ENCODE assay signal across 5 fruit fly cellular contexts in genomic region chrX:15069417-15069896, dm6.
TF ChIP-seq lines count a peak whose summit lies in the region.

No protein-coding gene starts in this region.

- no peak for TF ChIP-seq CTCF in whole organism, embryonic (GFP tag; optimal IDR thresholded peaks at IDR 0.05; lab: Kevin White, UChicago)

TF ChIP-seq in whole organism, adult, 20 proteins besides CTCF, POLR2A, EP300 and RAD21 (continues in another document):
- peak; percentile 88 for TF ChIP-seq CG33017 (tag; optimal IDR thresholded peaks at IDR 0.05; lab: Kevin White, UChicago)
- TF ChIP-seq CG5204 (GFP tag; optimal IDR thresholded peaks at IDR 0.05; lab: Kevin White, UChicago), result peak; percentile 66
- peak; percentile 82 for TF ChIP-seq pad (GFP tag; optimal IDR thresholded peaks at IDR 0.05; lab: Kevin White, UChicago)
- TF ChIP-seq cic (GFP tag; optimal IDR thresholded peaks at IDR 0.05; lab: Kevin White, UChicago), result peak; percentile 96
- TF ChIP-seq CG7045 (GFP tag; optimal IDR thresholded peaks at IDR 0.05; lab: Kevin White, UChicago), result peak; percentile 89
- peak; percentile 95 for TF ChIP-seq kay (GFP tag; lab: Kevin White, UChicago; ENCODE audit: borderline replicate concordance)
- TF ChIP-seq Clk (GFP tag; optimal IDR thresholded peaks at IDR 0.05; lab: Kevin White, UChicago), result peak; percentile 71
- TF ChIP-seq Crg-1 (GFP tag; optimal IDR thresholded peaks at IDR 0.05; lab: Kevin White, UChicago), result peak; percentile 88
- TF ChIP-seq CG12768 (GFP tag; optimal IDR thresholded peaks at IDR 0.05; lab: Kevin White, UChicago), result peak; percentile 98
- peak; percentile 91 for TF ChIP-seq CG14711 (tag; optimal IDR thresholded peaks at IDR 0.05; lab: Kevin White, UChicago)
- peak; percentile 80 for TF ChIP-seq CG1620 (GFP tag; optimal IDR thresholded peaks at IDR 0.05; lab: Kevin White, UChicago)
- TF ChIP-seq bab1 (GFP tag; optimal IDR thresholded peaks at IDR 0.05; lab: Kevin White, UChicago), result peak; percentile 98
- TF ChIP-seq Hr96 (GFP tag; optimal IDR thresholded peaks at IDR 0.05; lab: Kevin White, UChicago), result peak; percentile 83
- no peak for TF ChIP-seq cnc (optimal IDR thresholded peaks at IDR 0.05; lab: Kevin White, UChicago)
- TF ChIP-seq CG7101 (tag; optimal IDR thresholded peaks at IDR 0.05; lab: Kevin White, UChicago), result peak; percentile 95
- peak; percentile 84 for TF ChIP-seq Mnt (GFP tag; optimal IDR thresholded peaks at IDR 0.05; lab: Kevin White, UChicago)
- peak; percentile 75 for TF ChIP-seq ovo (GFP tag; optimal IDR thresholded peaks at IDR 0.05; lab: Kevin White, UChicago)
- TF ChIP-seq toe (GFP tag; optimal IDR thresholded peaks at IDR 0.05; lab: Kevin White, UChicago), result peak; percentile 64

TF ChIP-seq in whole organism, embryonic, 481 proteins besides CTCF, POLR2A, EP300 and RAD21:
- TF ChIP-seq bsh (GFP tag; optimal IDR thresholded peaks at IDR 0.05; lab: Kevin White, UChicago) (peak in 1 of 2 experiments; percentile 99), CG2120 (GFP tag; optimal IDR thresholded peaks at IDR 0.05; lab: Kevin White, UChicago) (no peak), nom (GFP tag; optimal IDR thresholded peaks at IDR 0.05; lab: Kevin White, UChicago) (peak; percentile 100), hbn (GFP tag; IDR thresholded peaks at IDR 0.05; lab: Robert Waterston, UW; ENCODE audit: partially characterized antibody) (no peak), sens (GFP tag; lab: Kevin White, UChicago) (peak; percentile 66), Med (GFP tag; lab: Kevin White, UChicago) (peak; percentile 17), crol (GFP tag; IDR thresholded peaks at IDR 0.05; lab: Robert Waterston, UW) (peak; percentile 57; the same call in 1 of the 2 replicates), Drgx (GFP tag; IDR thresholded peaks at IDR 0.05; lab: Robert Waterston, UW) (peak; percentile 84), Hmr (GFP tag; optimal IDR thresholded peaks at IDR 0.05; lab: Kevin White, UChicago) (peak; percentile 16)
TF ChIP-seq in whole organism, embryonic: peak in this region for 7.

TF ChIP-seq in whole organism, prepupa, 60 proteins besides CTCF, POLR2A, EP300 and RAD21 (continues in another document):
- peak; percentile 75 for TF ChIP-seq acj6 (GFP tag; optimal IDR thresholded peaks at IDR 0.05; lab: Kevin White, UChicago)
- peak; percentile 100 for TF ChIP-seq CG9139 (GFP tag; optimal IDR thresholded peaks at IDR 0.05; lab: Kevin White, UChicago)
- peak; percentile 92 for TF ChIP-seq Lpt (GFP tag; optimal IDR thresholded peaks at IDR 0.05; lab: Kevin White, UChicago)
- peak; percentile 95 for TF ChIP-seq CG16779 (tag; optimal IDR thresholded peaks at IDR 0.05; lab: Kevin White, UChicago)
- no peak for TF ChIP-seq fkh (GFP tag; optimal IDR thresholded peaks at IDR 0.05; lab: Kevin White, UChicago)
- TF ChIP-seq CG10669 (GFP tag; optimal IDR thresholded peaks at IDR 0.05; lab: Kevin White, UChicago), result peak; percentile 98
- TF ChIP-seq topi (GFP tag; optimal IDR thresholded peaks at IDR 0.05; lab: Kevin White, UChicago), result peak; percentile 82
- no peak for TF ChIP-seq CG31627 (GFP tag; optimal IDR thresholded peaks at IDR 0.05; lab: Kevin White, UChicago)
- TF ChIP-seq Eip78C (GFP tag; lab: Kevin White, UChicago), result peak; percentile 91
- TF ChIP-seq fd59A (GFP tag; optimal IDR thresholded peaks at IDR 0.05; lab: Kevin White, UChicago), result peak; percentile 91
- TF ChIP-seq CG6808 (GFP tag; optimal IDR thresholded peaks at IDR 0.05; lab: Kevin White, UChicago), result peak; percentile 99
- peak; percentile 87 for TF ChIP-seq Eip75B (GFP tag; optimal IDR thresholded peaks at IDR 0.05; lab: Kevin White, UChicago)
- TF ChIP-seq CG8119 (GFP tag; IDR thresholded peaks at IDR 0.05; lab: Robert Waterston, UW), result peak; percentile 91
- peak; percentile 74 for TF ChIP-seq Gug (GFP tag; IDR thresholded peaks at IDR 0.05; lab: Robert Waterston, UW)
- peak; percentile 35 for TF ChIP-seq Eip93F (GFP tag; optimal IDR thresholded peaks at IDR 0.05; lab: Kevin White, UChicago)
- no peak for TF ChIP-seq CG11902 (GFP tag; optimal IDR thresholded peaks at IDR 0.05; lab: Kevin White, UChicago)
- peak; percentile 98 for TF ChIP-seq CG1621 (tag; optimal IDR thresholded peaks at IDR 0.05; lab: Kevin White, UChicago)
- peak; percentile 81 for TF ChIP-seq dsx (GFP tag; optimal IDR thresholded peaks at IDR 0.05; lab: Kevin White, UChicago; ENCODE audit: poor library complexity, severe bottlenecking)
- TF ChIP-seq CG3032 (tag; optimal IDR thresholded peaks at IDR 0.05; lab: Kevin White, UChicago), result peak; percentile 85
- TF ChIP-seq vri (GFP tag; optimal IDR thresholded peaks at IDR 0.05; lab: Kevin White, UChicago), result peak; percentile 57
- peak; percentile 74 for TF ChIP-seq CG6792 (GFP tag; optimal IDR thresholded peaks at IDR 0.05; lab: Kevin White, UChicago)
- peak; percentile 94 for TF ChIP-seq Ets96B (tag; optimal IDR thresholded peaks at IDR 0.05; lab: Kevin White, UChicago)

TF ChIP-seq in whole organism, pupa, 21 proteins besides CTCF, POLR2A, EP300 and RAD21:
- TF ChIP-seq CG8301 (tag; optimal IDR thresholded peaks at IDR 0.05; lab: Kevin White, UChicago) (peak; percentile 89), Ets98B (GFP tag; IDR thresholded peaks at IDR 0.05; lab: Robert Waterston, UW) (peak; percentile 90), Pif1B (GFP tag; optimal IDR thresholded peaks at IDR 0.05; lab: Kevin White, UChicago) (peak; percentile 90), CG8159 (tag; optimal IDR thresholded peaks at IDR 0.05; lab: Kevin White, UChicago) (peak; percentile 93), CG15710 (tag; optimal IDR thresholded peaks at IDR 0.05; lab: Kevin White, UChicago) (peak; percentile 96), EcR (GFP tag; optimal IDR thresholded peaks at IDR 0.05; lab: Kevin White, UChicago) (peak; percentile 77), CG10348 (GFP tag; IDR thresholded peaks at IDR 0.05; lab: Robert Waterston, UW) (no peak), D1 (tag; optimal IDR thresholded peaks at IDR 0.05; lab: Kevin White, UChicago) (peak; percentile 44), CG12605 (GFP tag; IDR thresholded peaks at IDR 0.05; lab: Robert Waterston, UW) (peak; percentile 94), CG13204 (GFP tag; optimal IDR thresholded peaks at IDR 0.05; lab: Kevin White, UChicago) (peak; percentile 100), rn (GFP tag; IDR thresholded peaks at IDR 0.05; lab: Robert Waterston, UW) (peak; percentile 64; the same call in 1 of the 2 replicates), CG4496 (GFP tag; IDR thresholded peaks at IDR 0.05; lab: Robert Waterston, UW) (peak; percentile 95), Pif1A (GFP tag; optimal IDR thresholded peaks at IDR 0.05; lab: Kevin White, UChicago) (peak; percentile 85), fd96Ca (GFP tag; IDR thresholded peaks at IDR 0.05; lab: Robert Waterston, UW) (peak; percentile 90), CG14655 (GFP tag; optimal IDR thresholded peaks at IDR 0.05; lab: Kevin White, UChicago) (peak; percentile 96), CG9948 (tag; optimal IDR thresholded peaks at IDR 0.05; lab: Kevin White, UChicago) (peak; percentile 88), gl (tag; optimal IDR thresholded peaks at IDR 0.05; lab: Kevin White, UChicago) (peak; percentile 100), CG32121 (GFP tag; IDR thresholded peaks at IDR 0.05; lab: Robert Waterston, UW) (peak; percentile 83), Snoo (tag; optimal IDR thresholded peaks at IDR 0.05; lab: Kevin White, UChicago) (peak; percentile 59), CG34367 (tag; optimal IDR thresholded peaks at IDR 0.05; lab: Kevin White, UChicago) (peak; percentile 98), CG17806 (tag; optimal IDR thresholded peaks at IDR 0.05; lab: Kevin White, UChicago) (peak; percentile 93)

TF ChIP-seq in whole organism, wandering third instar larva, 38 proteins besides CTCF, POLR2A, EP300 and RAD21 (continues in another document):
- TF ChIP-seq fru (GFP tag; optimal IDR thresholded peaks at IDR 0.05; lab: Kevin White, UChicago) (peak; percentile 59), Hr78 (GFP tag; optimal IDR thresholded peaks at IDR 0.05; lab: Kevin White, UChicago) (no peak), woc (GFP tag; optimal IDR thresholded peaks at IDR 0.05; lab: Kevin White, UChicago) (no peak), Myc (optimal IDR thresholded peaks at IDR 0.05; lab: Kevin White, UChicago) (no peak), tai (GFP tag; optimal IDR thresholded peaks at IDR 0.05; lab: Kevin White, UChicago) (no peak), ey (GFP tag; optimal IDR thresholded peaks at IDR 0.05; lab: Kevin White, UChicago) (no peak), Sp1 (GFP tag; optimal IDR thresholded peaks at IDR 0.05; lab: Kevin White, UChicago) (peak; percentile 77), usp (GFP tag; optimal IDR thresholded peaks at IDR 0.05; lab: Kevin White, UChicago) (no peak), foxo (GFP tag; optimal IDR thresholded peaks at IDR 0.05; lab: Kevin White, UChicago) (peak in 1 of 2 experiments; percentile 43), dmrt93B (GFP tag; optimal IDR thresholded peaks at IDR 0.05; lab: Kevin White, UChicago) (peak; percentile 27), CrebA (GFP tag; optimal IDR thresholded peaks at IDR 0.05; lab: Kevin White, UChicago; ENCODE audit: borderline replicate concordance) (no peak), jim (GFP tag; optimal IDR thresholded peaks at IDR 0.05; lab: Kevin White, UChicago) (no peak), h (GFP tag; optimal IDR thresholded peaks at IDR 0.05; lab: Kevin White, UChicago) (peak; percentile 67), Vsx2 (GFP tag; optimal IDR thresholded peaks at IDR 0.05; lab: Kevin White, UChicago; ENCODE audit: partially characterized antibody) (no peak), brk (GFP tag; optimal IDR thresholded peaks at IDR 0.05; lab: Kevin White, UChicago) (no peak), Dif (GFP tag; optimal IDR thresholded peaks at IDR 0.05; lab: Kevin White, UChicago; ENCODE audit: partially characterized antibody) (no peak), HLH106 (tag; optimal IDR thresholded peaks at IDR 0.05; lab: Kevin White, UChicago) (peak; percentile 35), GATAd (GFP tag; optimal IDR thresholded peaks at IDR 0.05; lab: Kevin White, UChicago) (no peak), Hr83 (GFP tag; optimal IDR thresholded peaks at IDR 0.05; lab: Kevin White, UChicago; ENCODE audit: poor library complexity, severe bottlenecking) (no peak), rgr (GFP tag; optimal IDR thresholded peaks at IDR 0.05; lab: Kevin White, UChicago) (peak; percentile 50), Hnf4 (GFP tag; optimal IDR thresholded peaks at IDR 0.05; lab: Kevin White, UChicago) (peak; percentile 97), N (GFP tag; optimal IDR thresholded peaks at IDR 0.05; lab: Kevin White, UChicago) (no peak), psq (GFP tag; optimal IDR thresholded peaks at IDR 0.05; lab: Kevin White, UChicago) (peak; percentile 51), dl (GFP tag; optimal IDR thresholded peaks at IDR 0.05; lab: Kevin White, UChicago; ENCODE audit: insufficient read depth in 1 of 2, partially characterized antibody in 2 of 2) (no peak), br (GFP tag; optimal IDR thresholded peaks at IDR 0.05; lab: Kevin White, UChicago) (peak; percentile 46), Rel (GFP tag; optimal IDR thresholded peaks at IDR 0.05; lab: Kevin White, UChicago) (no peak), Rel (tag; optimal IDR thresholded peaks at IDR 0.05; lab: Kevin White, UChicago) (peak; percentile 52), CG9705 (GFP tag; optimal IDR thresholded peaks at IDR 0.05; lab: Kevin White, UChicago) (peak; percentile 55)
